Worm (Caenorhabditis elegans): ENCODE results near the gene daf-37.

ce11 chrII:6198468-6198867, 9.5 kb downstream of the daf-37 start, which contains the start of gene szy-4:
- TF ChIP-seq jun-1 (tag; optimal IDR thresholded peaks at IDR 0.05) (no peak), sox-4 (tag; optimal IDR thresholded peaks at IDR 0.05) (no peak), ama-1 (optimal IDR thresholded peaks at IDR 0.05) (no peak)

Data from whole organism, L1 larva.